Worm (Caenorhabditis elegans) whole organism, L1 larva: ENCODE measurements around the gene W04H10.1.

Source experiments
- C34B4.2 ChIP-seq: sonication (generic microtip); optimal IDR thresholded peaks from 2 replicates; lab custom pipeline; 2017; ENCODE audit warnings: mild to moderate bottlenecking, missing genetic modification characterization, missing compliant biosample characterization
- aly-2 ChIP-seq: fragments of 150-350 bp; optimal IDR thresholded peaks from 2 replicates; lab custom pipeline; 2014; ENCODE audit warnings: missing biosample characterization, missing genetic modification characterization
- blmp-1 ChIP-seq: fragments of 150-350 bp; optimal IDR thresholded peaks from 2 replicates; lab custom pipeline; 2014; ENCODE audit warnings: missing biosample characterization, missing genetic modification characterization
- ceh-63 ChIP-seq: fragments of 200-800 bp; sonication (Bioruptor generic); optimal IDR thresholded peaks from 2 replicates; lab custom pipeline; 2018; ENCODE audit warnings: mild to moderate bottlenecking, missing genetic modification characterization, missing compliant biosample characterization
- ceh-90 ChIP-seq: sonication (generic microtip); optimal IDR thresholded peaks from 2 replicates; lab custom pipeline; 2016; ENCODE audit warnings: missing genetic modification characterization, missing compliant biosample characterization
- efl-1 ChIP-seq, 4 experiments: fragments of 150-350 bp; optimal IDR thresholded peaks in 3 of 4; peaks in 1 of 4; 1 replicate in 1 of 4; 2 replicates in 3 of 4; lab custom pipeline; 2014; ENCODE audit warnings: missing biosample characterization in 2 of 4, missing genetic modification characterization in 2 of 4, missing genetic modification reagents in 2 of 4
- egl-13 ChIP-seq: sonication (generic microtip); optimal IDR thresholded peaks from 2 replicates; lab custom pipeline; 2016; ENCODE audit warnings: missing genotype, missing genetic modification reagents, missing genetic modification characterization, missing compliant biosample characterization
- egl-27 ChIP-seq, 2 experiments: fragments of 150-350 bp in 1 of 2; sonication (generic microtip); optimal IDR thresholded peaks; 3 replicates each; lab custom pipeline; 2017 to 2018; ENCODE audit warnings: missing biosample characterization in 2 of 2, missing genetic modification characterization in 2 of 2, missing genetic modification reagents in 2 of 2
- elt-3 ChIP-seq, 6 experiments: fragments of 150-350 bp in 1 of 6; sonication (generic microtip); optimal IDR thresholded peaks; 2 replicates each; lab custom pipeline; 2017 to 2018; ENCODE audit warnings: missing biosample characterization in 6 of 6, missing genetic modification characterization in 6 of 6, inconsistent platforms in 1 of 6
- ets-5 ChIP-seq: fragments of 200-800 bp; sonication (Bioruptor generic); IDR thresholded peaks from 2 replicates; pipeline ENCODE4 v1.3.6; 2022; ENCODE audit warnings: missing genetic modification characterization, missing compliant biosample characterization
- fkh-8 ChIP-seq: sonication (generic microtip); optimal IDR thresholded peaks from 2 replicates; lab custom pipeline; 2016; ENCODE audit warnings: mild to moderate bottlenecking, missing genetic modification characterization, missing compliant biosample characterization
- grh-1 ChIP-seq: fragments of 200-800 bp; sonication (Bioruptor generic); IDR thresholded peaks from 2 replicates; pipeline ENCODE4 v1.3.6; 2022; ENCODE audit warnings: missing genetic modification reagents, missing genetic modification characterization, missing compliant biosample characterization
- hlh-4 ChIP-seq: sonication (generic microtip); optimal IDR thresholded peaks from 2 replicates; lab custom pipeline; 2016; ENCODE audit warnings: mild to moderate bottlenecking, missing genetic modification characterization, missing compliant biosample characterization
- jun-1 ChIP-seq: fragments of 150-350 bp; optimal IDR thresholded peaks from 2 replicates; lab custom pipeline; 2014; ENCODE audit warnings: missing biosample characterization, missing genetic modification reagents, missing genetic modification characterization
- lin-15B ChIP-seq: fragments of 150-350 bp; sonication (generic microtip); optimal IDR thresholded peaks from 3 replicates; lab custom pipeline; 2014; ENCODE audit warnings: missing biosample characterization, missing genetic modification characterization
- lin-39 ChIP-seq: fragments of 150-350 bp; optimal IDR thresholded peaks from 2 replicates; lab custom pipeline; 2014; ENCODE audit warnings: missing biosample characterization, missing genetic modification reagents, missing genetic modification characterization
- mab-9 ChIP-seq: fragments of 200-800 bp; sonication (Bioruptor generic); IDR thresholded peaks from 2 replicates; pipeline ENCODE4 v1.3.6; 2022; ENCODE audit warnings: missing genetic modification reagents, missing genetic modification characterization, missing compliant biosample characterization
- nhr-12 ChIP-seq: sonication (generic microtip); optimal IDR thresholded peaks from 2 replicates; lab custom pipeline; 2017; ENCODE audit warnings: missing biosample characterization, missing genetic modification characterization
- nhr-20 ChIP-seq: sonication (generic microtip); optimal IDR thresholded peaks from 2 replicates; lab custom pipeline; 2016; ENCODE audit warnings: mild to moderate bottlenecking, missing genetic modification characterization, missing compliant biosample characterization
- nhr-47 ChIP-seq: sonication (generic microtip); optimal IDR thresholded peaks from 2 replicates; lab custom pipeline; 2016; ENCODE audit warnings: mild to moderate bottlenecking, missing genetic modification characterization, moderate library complexity, missing compliant biosample characterization
- nhr-71 ChIP-seq: sonication (generic microtip); optimal IDR thresholded peaks from 2 replicates; lab custom pipeline; 2016; ENCODE audit warnings: mild to moderate bottlenecking, missing genetic modification characterization, moderate library complexity, missing compliant biosample characterization
- nhr-85 ChIP-seq: sonication (generic microtip); peaks from one replicate; lab custom pipeline; 2016; ENCODE audit warnings: missing genetic modification characterization, inconsistent platforms, missing compliant biosample characterization
- sup-37 ChIP-seq: fragments of 200-800 bp; sonication (Bioruptor generic); optimal IDR thresholded peaks from 2 replicates; lab custom pipeline; 2018; ENCODE audit warnings: mild to moderate bottlenecking, missing genetic modification characterization, missing compliant biosample characterization
- swsn-7 ChIP-seq: sonication (generic microtip); optimal IDR thresholded peaks from 2 replicates; lab custom pipeline; 2016; ENCODE audit warnings: missing genetic modification characterization, missing compliant biosample characterization
- tbx-2 ChIP-seq: sonication (generic microtip); optimal IDR thresholded peaks from 2 replicates; lab custom pipeline; 2016; ENCODE audit warnings: missing genetic modification characterization, missing compliant biosample characterization
- unc-130 ChIP-seq: fragments of 150-350 bp; optimal IDR thresholded peaks from 2 replicates; lab custom pipeline; 2017; ENCODE audit warnings: missing biosample characterization, missing genetic modification characterization, inconsistent platforms
- unc-62 ChIP-seq: fragments of 150-350 bp; optimal IDR thresholded peaks from 2 replicates; lab custom pipeline; 2014; ENCODE audit warnings: missing biosample characterization, missing genetic modification reagents, missing genetic modification characterization
- unc-86 ChIP-seq: sonication (generic microtip); optimal IDR thresholded peaks from 2 replicates; lab custom pipeline; 2016; ENCODE audit warnings: missing genetic modification characterization, missing compliant biosample characterization
- vab-15 ChIP-seq: sonication (generic microtip); optimal IDR thresholded peaks from 2 replicates; lab custom pipeline; 2017; ENCODE audit warnings: missing genotype, mild to moderate bottlenecking, missing genetic modification characterization, missing compliant biosample characterization
- ztf-11 ChIP-seq, 2 experiments: sonication (generic microtip); optimal IDR thresholded peaks; 2 replicates each; lab custom pipeline; 2016 to 2017; ENCODE audit warnings: missing genetic modification characterization in 2 of 2, missing biosample characterization in 1 of 2, missing compliant biosample characterization in 1 of 2

The W04H10.1 gene

DNA sequence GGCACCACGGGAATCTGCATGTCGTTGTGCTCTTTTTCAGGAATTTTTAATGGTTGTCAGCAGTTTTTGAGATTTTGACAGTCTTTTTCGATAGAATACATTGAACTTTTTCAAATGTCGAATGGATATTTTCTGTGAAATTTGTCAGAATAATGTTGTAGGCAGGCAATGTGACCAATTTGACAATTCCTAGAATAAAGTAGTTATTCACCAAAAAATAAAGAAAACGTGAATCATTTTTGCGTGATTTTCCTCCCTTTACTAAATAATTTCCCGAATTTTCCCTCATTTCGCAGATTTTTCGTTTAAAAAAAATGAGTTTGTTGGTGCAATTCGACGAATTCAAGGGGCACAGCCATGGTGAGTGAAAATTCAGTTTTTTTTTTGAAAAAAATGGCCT, at the start of gene W04H10.1:
TSS of gene W04H10.1 (plus strand) at position 301 of the 400 bp plus-strand sequence.
- TF ChIP-seq ceh-63 (GFP tag; lab: Kevin White, UChicago) (no peak), jun-1 (tag; lab: Kevin White, UChicago) (no peak), nhr-20 (no peak), lin-39 (tag; lab: Kevin White, UChicago) (no peak), grh-1 (no peak), swsn-7 (tag; lab: Kevin White, UChicago) (no peak), fkh-8 (tag; lab: Kevin White, UChicago) (no peak), mab-9 (GFP tag; lab: Robert Waterston, UW) (no peak), vab-15 (tag; lab: Kevin White, UChicago) (no peak), egl-13 (no peak), unc-130 (tag; lab: Kevin White, UChicago) (no peak)

DNA sequence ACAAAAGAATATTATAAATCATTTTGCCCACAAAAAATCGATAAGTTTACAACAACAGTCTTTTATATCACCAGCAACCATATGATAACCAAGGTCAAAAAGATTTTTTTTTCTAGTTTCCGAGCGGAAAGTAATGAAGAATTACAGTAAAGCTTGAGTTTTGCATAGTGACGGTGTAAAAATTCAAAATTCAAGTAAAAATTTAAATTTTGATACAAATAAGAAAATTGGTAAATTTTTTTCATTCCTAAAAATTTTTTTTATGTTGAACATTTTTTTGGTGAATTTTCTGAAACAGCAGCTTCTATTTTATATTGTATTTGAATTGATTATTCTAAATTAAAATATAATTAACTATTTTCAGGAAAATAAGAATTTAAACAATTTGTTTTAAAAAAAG, 40.1 kb upstream of the W04H10.1 start, which contains the start of gene W08F4.5:
TSS of gene W08F4.5 (minus strand) at position 101 of the 400 bp plus-strand sequence.
- TF ChIP-seq hlh-4 (tag; lab: Kevin White, UChicago): no peak
- TF ChIP-seq nhr-12 (tag; lab: Kevin White, UChicago): no peak
- TF ChIP-seq lin-39 (tag; lab: Kevin White, UChicago): no peak
- no peak for TF ChIP-seq blmp-1 (tag; lab: Kevin White, UChicago)
- TF ChIP-seq nhr-47 (tag; lab: Kevin White, UChicago): no peak
- TF ChIP-seq, all 84 proteins: peak for 0

DNA sequence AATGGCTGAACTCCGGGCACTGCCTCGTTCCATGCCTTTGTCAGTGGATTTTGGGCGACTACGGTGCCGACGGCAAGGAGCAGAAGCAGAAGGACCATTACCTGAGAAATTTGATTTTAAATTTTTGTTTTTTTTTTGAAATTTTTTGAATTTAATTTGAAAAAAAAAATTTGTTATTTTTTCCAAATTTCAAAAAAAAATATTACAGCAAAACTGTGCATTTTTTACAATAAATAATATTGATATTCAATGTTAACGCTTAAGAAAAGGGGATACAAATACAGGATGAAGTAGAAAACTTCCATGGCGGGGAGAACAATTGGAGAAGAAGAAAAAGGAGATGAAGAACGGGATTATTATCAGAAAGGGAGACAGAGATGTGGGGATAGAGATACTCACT, 36.8 kb upstream of the W04H10.1 start, which contains the start of gene mlt-8:
TSS of gene mlt-8 (minus strand) at position 101 of the 400 bp plus-strand sequence.
- TF ChIP-seq unc-86 (tag; lab: Kevin White, UChicago): no peak
- TF ChIP-seq ceh-90 (tag; lab: Kevin White, UChicago): no peak
- TF ChIP-seq aly-2: no peak
- TF ChIP-seq blmp-1 (tag; lab: Kevin White, UChicago): peak; percentile 17
- no peak for TF ChIP-seq ets-5 (GFP tag; lab: Robert Waterston, UW)
- TF ChIP-seq, all 84 proteins: peak for 1

DNA sequence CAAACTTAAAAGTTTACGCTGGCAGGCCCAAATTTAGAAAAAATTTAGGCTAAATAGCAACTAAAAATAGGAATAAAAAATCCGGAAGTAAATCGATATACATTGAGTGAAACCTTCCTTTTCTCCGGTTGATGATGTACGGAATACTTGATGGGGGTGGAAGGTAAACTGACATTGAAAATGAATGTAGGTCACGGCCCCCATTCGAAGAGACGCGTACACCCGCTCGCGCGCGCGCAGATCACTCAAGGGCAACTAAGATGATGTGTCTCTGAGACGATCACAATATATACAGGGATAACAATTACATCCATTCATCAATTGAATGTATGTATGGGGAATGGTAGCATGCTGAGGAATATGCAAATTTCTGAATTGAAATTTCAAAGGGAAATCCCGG, 34.8 kb upstream of the W04H10.1 start:
- no peak for TF ChIP-seq efl-1 (optimal IDR thresholded peaks at IDR 0.05; lab: Kevin White, UChicago)
- no peak for TF ChIP-seq efl-1 (GFP tag; optimal IDR thresholded peaks at IDR 0.05 in 1 of 2; lab: Kevin White, UChicago)
- TF ChIP-seq ztf-11 (tag; optimal IDR thresholded peaks at IDR 0.05; lab: Kevin White, UChicago): no peak
- peak; percentile 81 for TF ChIP-seq nhr-85
- TF ChIP-seq unc-62 (GFP tag; lab: Kevin White, UChicago): no peak
- no peak for TF ChIP-seq nhr-71 (tag; lab: Kevin White, UChicago)
- no peak for TF ChIP-seq hlh-4 (tag; lab: Kevin White, UChicago)
- no peak for TF ChIP-seq nhr-47 (tag; lab: Kevin White, UChicago)
- TF ChIP-seq blmp-1 (tag; lab: Kevin White, UChicago): peak; percentile 90
- no peak for TF ChIP-seq nhr-12 (tag; lab: Kevin White, UChicago)
- no peak for TF ChIP-seq C34B4.2 (tag; lab: Kevin White, UChicago)
- TF ChIP-seq lin-15B (tag; lab: Kevin White, UChicago): no peak
- no peak for TF ChIP-seq egl-27 (tag; optimal IDR thresholded peaks at IDR 0.05; lab: Kevin White, UChicago)
- TF ChIP-seq ceh-63 (GFP tag; lab: Kevin White, UChicago): no peak
- TF ChIP-seq tbx-2 (tag; lab: Kevin White, UChicago): no peak

DNA sequence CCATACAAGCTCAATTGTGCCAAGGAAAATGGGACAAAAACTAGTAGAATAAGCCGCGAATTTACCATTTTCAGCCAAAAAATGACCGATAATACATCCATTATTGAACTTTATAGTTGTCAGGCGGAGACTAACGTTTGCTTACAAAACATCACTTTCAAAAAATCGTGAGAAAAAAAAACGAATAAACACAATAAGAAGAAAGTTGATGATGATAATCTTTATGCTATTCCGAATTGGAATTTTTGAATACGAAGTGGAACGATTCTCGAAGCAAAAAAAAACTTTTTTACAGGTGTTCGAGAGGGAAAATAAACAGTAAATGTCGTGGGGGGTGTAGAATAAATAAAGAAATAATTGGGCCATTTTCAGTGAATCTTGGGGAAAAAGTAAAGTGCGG, 31.2 kb upstream of the W04H10.1 start, which contains the start of gene W08F4.7:
TSS of gene W08F4.7 (minus strand) at position 101 of the 400 bp plus-strand sequence.
- no peak for TF ChIP-seq sup-37
- peak; percentile 8 for TF ChIP-seq nhr-85

DNA sequence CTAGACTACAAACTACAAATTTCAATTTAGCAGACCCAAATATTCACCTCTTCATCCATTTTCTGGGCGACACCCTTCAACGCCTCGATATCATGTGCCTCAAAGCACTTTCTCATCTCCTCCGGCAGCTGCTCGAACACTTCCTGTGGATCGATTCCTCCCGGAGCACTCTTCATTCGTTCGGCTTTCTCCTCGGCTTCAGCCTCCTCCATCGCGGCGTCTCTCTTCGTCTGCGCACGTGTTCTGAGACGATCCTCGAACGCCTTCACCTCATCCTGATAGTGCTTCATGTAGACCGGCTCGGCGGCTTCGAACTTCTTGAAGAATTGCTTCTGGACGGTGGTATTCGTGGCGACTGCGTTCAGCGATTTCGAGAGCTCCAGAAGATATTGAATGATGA, 30.1 kb upstream of the W04H10.1 start:
- no peak for TF ChIP-seq efl-1 (optimal IDR thresholded peaks at IDR 0.05; lab: Kevin White, UChicago)
- TF ChIP-seq efl-1 (GFP tag; optimal IDR thresholded peaks at IDR 0.05 in 1 of 2; lab: Kevin White, UChicago): peak in 1 of 2 experiments; percentile 89
- no peak for TF ChIP-seq elt-3 (tag; optimal IDR thresholded peaks at IDR 0.05; lab: Kevin White, UChicago)
